Worm (Caenorhabditis elegans): Measurements from ENCODE around the gene tsp-11.
"Not testable (repeated sequence)": the region's sequence is repeated elsewhere in the genome, so short reads cannot be mapped to it uniquely, and the experiment has no call there.

Gene tsp-11

DNA sequence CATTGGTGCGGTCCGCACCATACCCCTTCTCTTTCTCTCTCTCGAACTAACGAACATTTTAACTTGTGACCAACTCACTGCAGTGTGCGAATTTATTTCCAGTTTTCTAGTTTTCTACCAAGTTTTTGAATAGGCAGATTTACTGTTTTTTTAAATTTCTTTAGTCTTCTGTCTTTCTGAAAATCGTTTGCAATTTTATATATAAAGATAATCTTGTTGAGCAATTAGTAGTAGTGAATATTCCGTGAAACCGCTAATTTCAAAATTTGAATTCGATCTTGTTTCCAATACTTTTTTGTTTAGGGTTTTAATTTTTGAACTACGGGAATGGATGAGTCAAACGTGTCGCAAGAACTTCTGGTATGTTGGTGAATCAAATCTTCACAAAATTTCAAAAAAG, 20.9 kb downstream of the tsp-11 start, which contains the start of gene Y81B9A.2:
Gene Y81B9A.2, plus strand, starts transcription at position 301 of the 400 bp plus-strand sequence.
- TF ChIP-seq nhr-11 (tag; optimal IDR thresholded peaks at IDR 0.05): no peak
- no peak for TF ChIP-seq nhr-129 (tag; optimal IDR thresholded peaks at IDR 0.05)
- no peak for TF ChIP-seq unc-62 (GFP tag; optimal IDR thresholded peaks at IDR 0.05)
- TF ChIP-seq unc-55 (GFP tag; optimal IDR thresholded peaks at IDR 0.05): no peak

DNA sequence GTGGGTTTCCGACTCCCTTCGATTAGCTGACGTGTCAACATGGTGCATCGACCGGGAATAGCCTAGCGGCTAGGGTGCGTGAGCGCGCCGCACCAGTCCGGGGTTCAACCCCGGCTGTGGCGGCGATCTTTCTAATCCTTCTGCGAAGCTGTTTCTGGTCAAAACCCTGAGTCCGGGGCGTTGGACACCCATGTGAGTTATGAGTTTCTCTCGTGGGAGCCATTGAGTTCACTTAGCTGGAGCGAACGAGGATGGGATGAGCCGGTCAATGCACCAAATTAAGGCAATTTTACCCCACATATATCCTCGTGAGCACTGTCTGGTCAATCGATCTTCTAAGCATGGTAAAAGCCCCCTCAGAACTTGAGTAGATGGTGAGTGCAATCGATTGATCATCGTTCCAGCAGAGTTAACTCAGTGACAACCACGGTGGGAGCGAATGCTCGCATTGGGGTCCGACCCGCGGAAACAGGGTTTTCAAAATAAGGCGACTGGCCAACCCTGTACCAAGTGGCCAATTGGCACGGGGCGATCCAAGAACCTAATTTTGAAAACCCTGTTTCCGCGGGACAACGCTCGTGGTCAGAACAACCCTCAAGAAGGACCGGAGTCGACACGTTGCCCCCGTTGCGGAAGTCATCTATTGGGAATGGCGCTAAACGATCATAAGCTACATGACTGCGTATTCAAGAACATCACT, 29.0 kb downstream of the tsp-11 start, which contains the start of gene Y81B9A.1:
Gene Y81B9A.1, plus strand, starts transcription at position 650 of the 700 bp plus-strand sequence.
- TF ChIP-seq gmeb-1 (tag; optimal IDR thresholded peaks at IDR 0.05) (no peak), dmd-4 (tag; optimal IDR thresholded peaks at IDR 0.05) (no peak), fos-1 (tag; optimal IDR thresholded peaks at IDR 0.05) (no peak), unc-39 (tag; optimal IDR thresholded peaks at IDR 0.05) (no peak), sem-4 (tag; optimal IDR thresholded peaks at IDR 0.05) (no peak)

DNA sequence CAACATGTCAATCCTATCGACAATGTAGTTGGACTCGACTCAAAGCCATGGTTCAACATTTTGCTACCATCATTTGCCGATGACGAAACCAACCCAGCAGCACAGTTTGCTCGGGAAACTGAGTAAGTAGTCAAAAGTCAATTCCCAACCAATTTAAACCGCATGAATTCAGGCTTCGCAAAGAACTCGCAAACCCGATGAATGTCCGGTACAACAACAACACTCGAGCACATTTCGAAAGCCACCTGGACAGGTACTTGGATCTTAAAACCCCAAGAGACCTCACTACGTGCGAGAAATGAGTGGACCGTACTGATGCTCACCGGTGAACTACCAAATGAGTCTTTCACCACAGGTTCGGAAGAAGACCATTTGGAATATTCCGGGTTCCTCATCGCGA, 31.1 kb downstream of the tsp-11 start:
- TF ChIP-seq Y55F3AM.14 (GFP tag; optimal IDR thresholded peaks at IDR 0.05) (no peak), nhr-237 (tag; optimal IDR thresholded peaks at IDR 0.05) (no peak), nhr-10 (tag; optimal IDR thresholded peaks at IDR 0.05) (no peak), snpc-4 (tag; optimal IDR thresholded peaks at IDR 0.05) (no peak), zag-1 (tag; optimal IDR thresholded peaks at IDR 0.05) (no peak), ZK546.5 (tag; optimal IDR thresholded peaks at IDR 0.05) (no peak), F13H6.1 (tag; optimal IDR thresholded peaks at IDR 0.05) (no peak), nhr-25 (tag; optimal IDR thresholded peaks at IDR 0.05) (no peak), nhr-23 (tag; optimal IDR thresholded peaks at IDR 0.05) (no peak), mbf-1 (tag; optimal IDR thresholded peaks at IDR 0.05) (no peak)

DNA sequence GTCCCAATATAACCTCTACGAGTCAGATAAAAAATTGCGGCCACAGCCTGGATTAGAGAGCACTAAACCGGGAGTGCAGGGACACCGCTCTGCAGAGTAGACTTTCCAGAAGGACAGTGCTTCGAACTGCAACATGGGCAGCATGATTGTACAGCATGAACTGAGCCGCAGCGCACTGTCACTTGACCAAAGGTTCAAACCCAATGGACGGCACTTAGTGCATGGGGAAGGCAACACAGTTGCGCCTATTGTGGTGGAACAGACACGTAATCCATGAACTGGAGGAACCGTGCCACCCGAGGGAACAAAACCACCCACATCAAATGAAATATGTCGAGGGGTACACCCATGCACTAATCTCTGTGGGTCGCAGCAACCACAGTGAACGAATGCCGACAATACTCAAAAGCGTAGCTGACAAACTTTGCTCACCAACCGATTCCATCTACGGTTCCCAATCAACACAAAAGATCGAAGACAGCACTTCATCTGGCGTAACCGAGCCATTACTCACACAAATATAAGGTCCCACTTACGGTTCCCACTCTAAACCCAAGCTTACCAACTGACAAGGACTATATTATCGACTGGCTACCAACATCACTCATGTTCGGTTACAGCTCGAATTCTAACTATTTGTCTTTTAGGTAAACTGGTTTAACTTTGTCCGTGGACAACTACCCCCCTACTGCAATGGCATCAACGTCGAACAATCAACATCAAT, 32.6 kb downstream of the tsp-11 start:
- TF ChIP-seq mdl-1 (tag; optimal IDR thresholded peaks at IDR 0.05): no peak
- TF ChIP-seq nhr-77 (tag; optimal IDR thresholded peaks at IDR 0.05): no peak
- TF ChIP-seq Y55F3AM.14 (GFP tag; optimal IDR thresholded peaks at IDR 0.05): no peak
- TF ChIP-seq sma-9 (GFP tag; optimal IDR thresholded peaks at IDR 0.05): no peak
- TF ChIP-seq sma-9 (tag; optimal IDR thresholded peaks at IDR 0.05): no peak
- no peak for TF ChIP-seq R02D3.7 (tag; optimal IDR thresholded peaks at IDR 0.05)
- no peak for TF ChIP-seq sma-3 (GFP tag; optimal IDR thresholded peaks at IDR 0.05)
- TF ChIP-seq gmeb-1 (tag; optimal IDR thresholded peaks at IDR 0.05): no peak

DNA sequence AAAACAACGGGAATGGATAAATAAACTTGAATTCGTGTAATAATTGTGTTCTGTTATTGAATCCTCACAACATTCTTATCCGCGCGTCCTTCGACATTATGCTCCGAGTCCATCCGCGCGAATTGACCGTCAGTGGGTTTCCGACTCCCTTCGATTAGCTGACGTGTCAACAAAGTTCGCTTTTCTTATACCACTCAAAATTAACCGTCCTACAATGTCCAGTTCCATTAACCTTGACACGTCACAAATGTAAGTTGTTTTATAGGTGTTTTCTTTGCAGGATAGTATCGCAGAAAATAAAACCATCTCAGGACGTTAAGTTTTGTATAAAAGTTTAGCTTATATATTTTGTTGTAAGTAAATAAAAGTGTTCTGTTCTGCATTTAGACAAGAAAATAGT, 40.5 kb downstream of the tsp-11 start, which contains the start of gene crb-3:
Gene crb-3, plus strand, starts transcription at position 301 of the 400 bp plus-strand sequence.
- TF ChIP-seq zag-1, ceh-16, aly-2 (tag; optimal IDR thresholded peaks at IDR 0.05): not testable (repeated sequence)

DNA sequence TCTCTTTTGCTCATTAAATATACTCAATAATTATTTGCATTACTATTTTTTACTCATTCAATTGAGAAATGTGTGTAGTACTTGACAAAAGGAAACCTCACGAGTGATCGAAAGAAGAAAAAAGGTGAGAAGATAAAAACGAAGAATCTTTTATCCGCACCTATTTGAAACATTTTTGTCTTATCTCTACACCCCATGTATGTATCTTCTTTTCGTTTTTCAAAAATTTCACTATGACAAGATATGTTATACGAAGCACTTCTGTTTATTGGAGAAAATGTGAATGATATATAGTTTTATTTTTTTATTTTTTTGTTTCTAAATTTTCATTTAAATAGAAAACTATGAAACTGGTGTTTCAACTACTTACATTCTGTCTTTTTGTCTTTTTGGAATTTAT, 42.0 kb downstream of the tsp-11 start:
- TF ChIP-seq nhr-6 (tag; optimal IDR thresholded peaks at IDR 0.05) (no peak), F13H6.1 (tag; optimal IDR thresholded peaks at IDR 0.05) (no peak), alr-1 (tag; optimal IDR thresholded peaks at IDR 0.05) (no peak), gmeb-1 (tag; optimal IDR thresholded peaks at IDR 0.05) (no peak), nhr-21 (tag; optimal IDR thresholded peaks at IDR 0.05) (no peak), egl-27 (tag; optimal IDR thresholded peaks at IDR 0.05) (no peak), R02D3.7 (tag; optimal IDR thresholded peaks at IDR 0.05) (no peak), blmp-1 (tag; optimal IDR thresholded peaks at IDR 0.05; ENCODE audit: insufficient read depth) (no peak), nhr-10 (tag; optimal IDR thresholded peaks at IDR 0.05) (no peak)

Measured in whole organism, L2 larva.